Worm (Caenorhabditis elegans): ENCODE data around the gene grl-28.
"Not testable (repeated sequence)": the region's sequence is repeated elsewhere in the genome, so short reads cannot be mapped to it uniquely, and the experiment has no call there.

ce11 chrV:3597052-3597451 lies 45.4 kb upstream of the grl-28 start, which contains the start of gene srh-212:
- TF ChIP-seq ztf-23 (GFP tag; IDR thresholded peaks at IDR 0.05); klf-2 (GFP tag; conservative IDR thresholded peaks at IDR 0.05); flt-1 (GFP tag; IDR thresholded peaks at IDR 0.05); med-1 (GFP tag; optimal IDR thresholded peaks at IDR 0.05; ENCODE audit: insufficient read depth); tab-1 (GFP tag; IDR thresholded peaks at IDR 0.05): not testable (repeated sequence)

All from whole organism, midembryonic.